Worm (Caenorhabditis elegans): Measurements from ENCODE around the gene srbc-3.

DNA sequence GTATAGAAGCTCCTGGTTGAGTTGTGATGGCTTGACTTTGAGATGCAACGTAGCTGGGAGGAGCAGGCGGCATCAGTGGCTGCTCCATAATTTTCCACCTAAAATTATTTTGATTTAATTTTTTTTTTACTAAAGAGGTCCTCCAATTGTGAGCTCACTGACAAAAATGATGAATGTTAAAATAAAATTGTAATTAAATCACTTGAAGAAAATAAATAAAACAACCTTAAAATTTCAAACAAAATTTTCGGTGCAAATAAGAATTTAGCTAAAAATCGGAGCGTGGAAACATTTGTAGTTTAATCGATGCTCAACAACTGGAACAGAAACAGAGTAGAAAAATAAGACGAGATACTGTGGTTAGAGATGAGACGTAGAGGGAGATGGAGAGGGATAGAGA is 48.8 kb downstream of the srbc-3 start, which contains the start of gene scrm-3:
- TF ChIP-seq W03F9.2 (tag; optimal IDR thresholded peaks at IDR 0.05), result no peak
- no peak for TF ChIP-seq him-1 (tag; optimal IDR thresholded peaks at IDR 0.05)
- TF ChIP-seq dao-5 (tag; optimal IDR thresholded peaks at IDR 0.05), result no peak
